Fruit fly (Drosophila melanogaster) whole organism, embryonic: ENCODE data around the gene sra.
A peak's percentile ranks its signal among the peaks of the same experiment; 100 is the strongest.

Experiments
- Ada2b ChIP-seq: fragments of 200-800 bp; sonication (Bioruptor generic); IDR thresholded peaks from 2 replicates; pipeline ENCODE4 v1.3.6; 2022; ENCODE audit warnings: missing biosample characterization, missing genetic modification characterization
- B-H2 ChIP-seq: fragments of 200-800 bp; sonication (Bioruptor generic); optimal IDR thresholded peaks from 2 replicates; lab custom pipeline; 2018; ENCODE audit warnings: missing biosample characterization, mild to moderate bottlenecking, missing genetic modification characterization
- CG10267 ChIP-seq: fragments of 200-800 bp; sonication (Bioruptor generic); optimal IDR thresholded peaks from 2 replicates; lab custom pipeline; 2018; ENCODE audit warnings: missing biosample characterization, mild to moderate bottlenecking, missing genetic modification characterization, moderate library complexity
- CG10565 ChIP-seq: fragments of 200-800 bp; sonication (Bioruptor generic); optimal IDR thresholded peaks from 3 replicates; lab custom pipeline; 2016; ENCODE audit warnings: missing biosample characterization, mild to moderate bottlenecking, missing genetic modification characterization
- CG12769 ChIP-seq: fragments of 200-800 bp; sonication (Bioruptor generic); optimal IDR thresholded peaks from 2 replicates; lab custom pipeline; 2019; ENCODE audit warnings: missing biosample characterization, mild to moderate bottlenecking, missing genetic modification characterization, moderate library complexity
- CG13775 ChIP-seq: fragments of 200-800 bp; sonication (Bioruptor generic); optimal IDR thresholded peaks from 3 replicates; lab custom pipeline; 2017; ENCODE audit warnings: missing biosample characterization, mild to moderate bottlenecking, missing genetic modification characterization
- CG15269 ChIP-seq: fragments of 200-800 bp; sonication (Bioruptor generic); optimal IDR thresholded peaks from 2 replicates; lab custom pipeline; 2018; ENCODE audit warnings: missing biosample characterization, mild to moderate bottlenecking, missing genetic modification characterization, moderate library complexity
- CG15601 ChIP-seq: fragments of 200-800 bp; sonication (Bioruptor generic); optimal IDR thresholded peaks from 3 replicates; lab custom pipeline; 2019; ENCODE audit warnings: missing biosample characterization, mild to moderate bottlenecking, missing genetic modification characterization, moderate library complexity
- CG17361 ChIP-seq: fragments of 200-800 bp; sonication (Bioruptor generic); IDR thresholded peaks from 3 replicates; pipeline ENCODE4 v1.3.6; 2022; ENCODE audit warnings: missing biosample characterization, missing genetic modification characterization
- CG18262 ChIP-seq: fragments of 200-800 bp; optimal IDR thresholded peaks from 3 replicates; lab custom pipeline; 2019; ENCODE audit warnings: missing biosample characterization, mild to moderate bottlenecking, missing genetic modification characterization, moderate library complexity
- CG18764 ChIP-seq: fragments of 200-800 bp; sonication (Bioruptor generic); optimal IDR thresholded peaks from 3 replicates; lab custom pipeline; 2016; ENCODE audit warnings: missing biosample characterization, missing genetic modification characterization
- CG2116 ChIP-seq: fragments of 200-800 bp; sonication (Bioruptor generic); optimal IDR thresholded peaks from 3 replicates; lab custom pipeline; 2018; ENCODE audit warnings: missing biosample characterization, mild to moderate bottlenecking, missing genetic modification characterization
- CG2129 ChIP-seq: fragments of 200-800 bp; sonication (Bioruptor generic); IDR thresholded peaks from 2 replicates; pipeline ENCODE4 v1.3.6; 2022; ENCODE audit warnings: missing biosample characterization, missing genetic modification characterization; ENCODE audit not compliant: partially characterized antibody
- CG2712 ChIP-seq: fragments of 200-800 bp; optimal IDR thresholded peaks from 3 replicates; lab custom pipeline; 2019; ENCODE audit warnings: missing biosample characterization, mild to moderate bottlenecking, missing genetic modification characterization, moderate library complexity
- CG4424 ChIP-seq: fragments of 200-800 bp; sonication (Bioruptor generic); optimal IDR thresholded peaks from 3 replicates; lab custom pipeline; 2016; ENCODE audit warnings: missing biosample characterization, missing genetic modification characterization
- CG5245 ChIP-seq: fragments of 200-800 bp; sonication (Bioruptor generic); optimal IDR thresholded peaks from 3 replicates; lab custom pipeline; 2016; ENCODE audit warnings: missing biosample characterization, missing genetic modification characterization
- CG6854 ChIP-seq: fragments of 200-800 bp; sonication (Bioruptor generic); optimal IDR thresholded peaks from 3 replicates; lab custom pipeline; 2017; ENCODE audit warnings: missing biosample characterization, mild to moderate bottlenecking, missing genetic modification characterization
- CG7271 ChIP-seq: fragments of 200-800 bp; sonication (Bioruptor generic); optimal IDR thresholded peaks from 2 replicates; lab custom pipeline; 2018; ENCODE audit warnings: missing biosample characterization, mild to moderate bottlenecking, missing genetic modification characterization, moderate library complexity
- CG8281 ChIP-seq: fragments of 200-800 bp; sonication (Bioruptor generic); optimal IDR thresholded peaks from 2 replicates; lab custom pipeline; 2018; ENCODE audit warnings: missing biosample characterization, mild to moderate bottlenecking, missing genetic modification characterization, moderate library complexity
- Chrac-16 ChIP-seq: fragments of 200-800 bp; sonication (Bioruptor generic); optimal IDR thresholded peaks from 3 replicates; lab custom pipeline; 2016; ENCODE audit warnings: missing biosample characterization, missing genetic modification characterization
- CkIIα-i1 ChIP-seq: fragments of 200-800 bp; sonication (Bioruptor generic); IDR thresholded peaks from 2 replicates; pipeline ENCODE4 v1.3.6; 2022; ENCODE audit warnings: missing biosample characterization, missing genetic modification characterization
- CoRest ChIP-seq: fragments of 200-800 bp; sonication (Bioruptor generic); optimal IDR thresholded peaks from 3 replicates; lab custom pipeline; 2018; ENCODE audit warnings: missing biosample characterization, mild to moderate bottlenecking, missing genetic modification characterization, moderate library complexity
- Dref ChIP-seq: fragments of 200-800 bp; sonication (Bioruptor generic); IDR thresholded peaks from 2 replicates; pipeline ENCODE4 v1.3.6; 2022; ENCODE audit warnings: missing biosample characterization, missing genetic modification characterization
- HLH3B ChIP-seq: fragments of 200-800 bp; sonication (Bioruptor generic); IDR thresholded peaks from 2 replicates; pipeline ENCODE4 v1.3.6; 2022; ENCODE audit warnings: missing biosample characterization, missing genetic modification characterization
- Hand ChIP-seq: fragments of 200-800 bp; sonication (Bioruptor generic); optimal IDR thresholded peaks from 2 replicates; lab custom pipeline; 2017; ENCODE audit warnings: mild to moderate bottlenecking, missing biosample characterization, missing genetic modification reagents, missing genetic modification characterization
- NfI ChIP-seq: fragments of 200-800 bp; sonication (Bioruptor generic); optimal IDR thresholded peaks from 3 replicates; lab custom pipeline; 2018; ENCODE audit warnings: missing biosample characterization, mild to moderate bottlenecking, missing genetic modification characterization, moderate library complexity
- Optix ChIP-seq: fragments of 200-800 bp; sonication (Bioruptor generic); IDR thresholded peaks from 3 replicates; pipeline ENCODE4 v1.3.6; 2022; ENCODE audit warnings: missing biosample characterization, missing genetic modification characterization
- Pdp1 ChIP-seq, 2 experiments: fragments of 200-800 bp; sonication (Bioruptor generic); optimal IDR thresholded peaks; 3 replicates each; lab custom pipeline; 2016; ENCODE audit warnings: missing biosample characterization in 2 of 2, missing genetic modification characterization in 2 of 2, mild to moderate bottlenecking in 1 of 2, moderate library complexity in 1 of 2
- Scr ChIP-seq: fragments of 200-800 bp; sonication (Bioruptor generic); IDR thresholded peaks from 2 replicates; pipeline ENCODE4 v1.3.6; 2022; ENCODE audit warnings: missing biosample characterization, missing genetic modification characterization; ENCODE audit not compliant: partially characterized antibody
- Trl ChIP-seq, 3 experiments: fragments of >200 bp in 2 of 3; fragments of 200-800 bp in 1 of 3; sonication (Bioruptor generic) in 1 of 3; optimal IDR thresholded peaks; 2 replicates in 1 of 3; 3 replicates in 2 of 3; lab custom pipeline; 2016 to 2017; ENCODE audit warnings: missing biosample characterization in 1 of 3, missing genetic modification characterization in 1 of 3
- abd-A ChIP-seq: fragments of 200-800 bp; sonication (Bioruptor generic); optimal IDR thresholded peaks from 3 replicates; lab custom pipeline; 2019; ENCODE audit warnings: missing biosample characterization, mild to moderate bottlenecking, missing genetic modification characterization, moderate library complexity
- corto ChIP-seq: fragments of 200-800 bp; sonication (Bioruptor generic); optimal IDR thresholded peaks from 2 replicates; lab custom pipeline; 2016; ENCODE audit warnings: missing biosample characterization, mild to moderate bottlenecking, missing genetic modification characterization, moderate library complexity
- crc ChIP-seq: fragments of 200-800 bp; sonication (Bioruptor generic); optimal IDR thresholded peaks from 2 replicates; lab custom pipeline; 2016; ENCODE audit warnings: missing biosample characterization, missing genetic modification characterization
- dati ChIP-seq: fragments of 200-800 bp; sonication (Bioruptor generic); IDR thresholded peaks from 2 replicates; pipeline ENCODE4 v1.3.6; 2022; ENCODE audit warnings: missing biosample characterization, missing genetic modification characterization
- ems ChIP-seq: fragments of 200-800 bp; sonication (Bioruptor generic); optimal IDR thresholded peaks from 3 replicates; lab custom pipeline; 2016; ENCODE audit warnings: missing biosample characterization, missing genetic modification characterization
- fd64A ChIP-seq: fragments of 200-800 bp; sonication (Bioruptor generic); optimal IDR thresholded peaks from 3 replicates; lab custom pipeline; 2018; ENCODE audit warnings: missing biosample characterization, mild to moderate bottlenecking, missing genetic modification characterization
- gem ChIP-seq: fragments of 200-800 bp; sonication (Bioruptor generic); optimal IDR thresholded peaks from 2 replicates; lab custom pipeline; 2019; ENCODE audit warnings: missing biosample characterization, mild to moderate bottlenecking, missing genetic modification characterization, moderate library complexity
- grn ChIP-seq: fragments of 200-800 bp; sonication (Bioruptor generic); optimal IDR thresholded peaks from 3 replicates; lab custom pipeline; 2017; ENCODE audit warnings: missing biosample characterization, missing genetic modification characterization
- lmd ChIP-seq: fragments of 200-800 bp; sonication (Bioruptor generic); IDR thresholded peaks from 2 replicates; pipeline ENCODE4 v1.3.6; 2022; ENCODE audit warnings: missing biosample characterization, missing genetic modification characterization
- mld ChIP-seq: fragments of 200-800 bp; sonication (Bioruptor generic); IDR thresholded peaks from 3 replicates; pipeline ENCODE4 v1.3.6; 2022; ENCODE audit warnings: missing biosample characterization, missing genetic modification characterization; ENCODE audit not compliant: partially characterized antibody
- nau ChIP-seq: fragments of 200-800 bp; sonication (Bioruptor generic); optimal IDR thresholded peaks from 3 replicates; lab custom pipeline; 2017; ENCODE audit warnings: missing biosample characterization, mild to moderate bottlenecking, missing genetic modification characterization, missing genetic modification reagents
- ranshi ChIP-seq: fragments of 200-800 bp; sonication (Bioruptor generic); IDR thresholded peaks from 2 replicates; pipeline ENCODE4 v1.3.6; 2022; ENCODE audit warnings: missing biosample characterization, missing genetic modification characterization
- sens ChIP-seq: fragments of 200-800 bp; sonication (Bioruptor generic); peaks from one replicate; lab custom pipeline; 2016; ENCODE audit warnings: missing biosample characterization, missing genetic modification characterization
- sug ChIP-seq: fragments of 200-800 bp; optimal IDR thresholded peaks from 2 replicates; lab custom pipeline; 2019; ENCODE audit warnings: missing biosample characterization, mild to moderate bottlenecking, missing genetic modification characterization, moderate library complexity
- tup ChIP-seq: fragments of 200-800 bp; sonication (Bioruptor generic); optimal IDR thresholded peaks from 2 replicates; lab custom pipeline; 2016; ENCODE audit warnings: missing biosample characterization, mild to moderate bottlenecking, missing genetic modification characterization, moderate library complexity
- unc-4 ChIP-seq: fragments of 200-800 bp; sonication (Bioruptor generic); IDR thresholded peaks from 2 replicates; pipeline ENCODE4 v1.3.6; 2022; ENCODE audit warnings: missing biosample characterization, missing genetic modification characterization; ENCODE audit not compliant: partially characterized antibody
- wdn ChIP-seq: fragments of 200-800 bp; sonication (Bioruptor generic); IDR thresholded peaks from 2 replicates; pipeline ENCODE4 v1.3.6; 2022; ENCODE audit warnings: missing biosample characterization, missing genetic modification characterization

Gene sra

dm6 chr3R:16212859-16213708 is 26.3 kb downstream of the sra start (continued):
- TF ChIP-seq CG2116 (GFP tag; lab: Kevin White, UChicago) (no peak), ems (GFP tag; lab: Kevin White, UChicago) (no peak), Pdp1 (GFP tag; optimal IDR thresholded peaks at IDR 0.05; lab: Kevin White, UChicago) (peak in 1 of 2 experiments; percentile 1), corto (GFP tag; lab: Kevin White, UChicago) (no peak), CG18262 (tag; lab: Kevin White, UChicago) (peak; percentile 58), Trl (optimal IDR thresholded peaks at IDR 0.05; lab: Kevin White, UChicago) (no peak), Trl (GFP tag; optimal IDR thresholded peaks at IDR 0.05; lab: Kevin White, UChicago) (no peak), HLH3B (0 out of 2 replicates have a peak, but pooled peaks have one; percentile 27), CG8281 (tag; lab: Kevin White, UChicago) (no peak), Optix (GFP tag; lab: Robert Waterston, UW) (no peak), CG15601 (tag; lab: Kevin White, UChicago) (peak; percentile 29), sens (GFP tag; lab: Kevin White, UChicago) (peak; percentile 88), fd64A (GFP tag; lab: Kevin White, UChicago) (no peak), Hand (GFP tag; lab: Kevin White, UChicago) (peak; percentile 59), nau (GFP tag; lab: Kevin White, UChicago) (peak; percentile 58), CG7271 (no peak), gem (tag; lab: Kevin White, UChicago) (peak; percentile 72), CG10267 (tag; lab: Kevin White, UChicago) (peak; percentile 66), crc (GFP tag; lab: Kevin White, UChicago) (no peak), Dref (peak; percentile 25; the same call in 1 of the 2 replicates), lmd (GFP tag; lab: Robert Waterston, UW) (no peak; the same call in 1 of the 2 replicates), dati (GFP tag; lab: Robert Waterston, UW) (no peak), wdn (GFP tag; lab: Robert Waterston, UW) (no peak), abd-A (peak; percentile 91), B-H2 (GFP tag; lab: Kevin White, UChicago) (no peak), sug (no peak), CG2712 (tag; lab: Kevin White, UChicago) (peak; percentile 44), CG5245 (GFP tag; lab: Kevin White, UChicago) (no peak), CG10565 (GFP tag; lab: Kevin White, UChicago) (no peak), tup (no peak), Scr (no peak), CkIIα-i1 (no peak), CG2129 (GFP tag; lab: Robert Waterston, UW) (no peak), CG13775 (GFP tag; lab: Kevin White, UChicago) (peak; percentile 9), Ada2b (GFP tag; lab: Robert Waterston, UW) (no peak), ranshi (GFP tag; lab: Robert Waterston, UW) (no peak), CG6854 (GFP tag; lab: Kevin White, UChicago) (peak; percentile 73), NfI (GFP tag; lab: Kevin White, UChicago) (peak; percentile 27), unc-4 (no peak), mld (no peak), CG17361 (GFP tag; lab: Robert Waterston, UW) (peak; percentile 72), CG18764 (GFP tag; lab: Kevin White, UChicago) (peak; percentile 15), Chrac-16 (GFP tag; lab: Kevin White, UChicago) (no peak), CG4424 (peak; percentile 50), CoRest (tag; lab: Kevin White, UChicago) (peak; percentile 43), CG12769 (no peak), grn (GFP tag; lab: Kevin White, UChicago) (no peak), CG15269 (tag; lab: Kevin White, UChicago) (peak; percentile 41)
